Worm (Caenorhabditis elegans) whole organism, L4 larva: Measurements from ENCODE around the gene K11H12.5.
A peak's percentile ranks its signal among the peaks of the same experiment; 100 is the strongest.

Experiments used
- D1046.2 ChIP-seq: fragments of 200-800 bp; sonication (Bioruptor generic); IDR thresholded peaks from 2 replicates; pipeline ENCODE4 v1.3.6; 2022; ENCODE audit warnings: missing genetic modification characterization, missing compliant biosample characterization
- F10B5.3 ChIP-seq: sonication (generic microtip); optimal IDR thresholded peaks from 2 replicates; lab custom pipeline; 2016; ENCODE audit warnings: mild to moderate bottlenecking, missing genetic modification characterization, missing compliant biosample characterization
- F37D6.2 ChIP-seq: sonication (generic microtip); optimal IDR thresholded peaks from 2 replicates; lab custom pipeline; 2016; ENCODE audit warnings: mild to moderate bottlenecking, missing genetic modification characterization, missing compliant biosample characterization
- R02D3.7 ChIP-seq: fragments of 150-350 bp; sonication (generic microtip); optimal IDR thresholded peaks from 3 replicates; lab custom pipeline; 2014; ENCODE audit warnings: missing biosample characterization, missing genetic modification characterization
- T20F7.1 ChIP-seq: fragments of 200-800 bp; sonication (Bioruptor generic); optimal IDR thresholded peaks from 2 replicates; lab custom pipeline; 2018; ENCODE audit warnings: mild to moderate bottlenecking, missing genetic modification characterization, missing compliant biosample characterization
- T26A8.4 ChIP-seq: fragments of 200-800 bp; sonication (Bioruptor generic); IDR thresholded peaks from 2 replicates; pipeline ENCODE4 v1.3.6; 2022; ENCODE audit warnings: missing genetic modification characterization, missing compliant biosample characterization
- Y48G9A.11 ChIP-seq: fragments of 200-800 bp; sonication (Bioruptor generic); IDR thresholded peaks from 2 replicates; pipeline ENCODE4 v1.3.6; 2022; ENCODE audit warnings: missing genetic modification reagents, missing genetic modification characterization, missing compliant biosample characterization
- aha-1 ChIP-seq: fragments of 150-350 bp; peaks from one replicate; lab custom pipeline; 2014; ENCODE audit warnings: missing biosample characterization, missing genetic modification characterization
- ceh-28 ChIP-seq: fragments of 150-350 bp; optimal IDR thresholded peaks from 2 replicates; lab custom pipeline; 2014; ENCODE audit warnings: missing biosample characterization, missing genetic modification reagents, missing genetic modification characterization
- ceh-82 ChIP-seq: sonication (generic microtip); optimal IDR thresholded peaks from 2 replicates; lab custom pipeline; 2017; ENCODE audit warnings: missing biosample characterization, missing genetic modification characterization
- ctbp-1 ChIP-seq: fragments of 200-800 bp; sonication (Bioruptor generic); IDR thresholded peaks from 2 replicates; pipeline ENCODE4 v1.3.6; 2022; ENCODE audit warnings: missing genetic modification reagents, missing genetic modification characterization, missing compliant biosample characterization
- daf-12 ChIP-seq: fragments of 150-350 bp; optimal IDR thresholded peaks from 2 replicates; lab custom pipeline; 2014; ENCODE audit warnings: missing biosample characterization, missing genetic modification reagents, missing genetic modification characterization
- daf-16 ChIP-seq, 3 experiments: sonication (generic microtip); optimal IDR thresholded peaks; 2 replicates each; lab custom pipeline; 2016 to 2017; ENCODE audit warnings: missing genetic modification characterization in 3 of 3, missing genetic modification reagents in 3 of 3, mild to moderate bottlenecking in 2 of 3, missing compliant biosample characterization in 2 of 3, missing biosample characterization in 1 of 3, moderate library complexity in 1 of 3
- daf-19 ChIP-seq: fragments of 200-800 bp; sonication (Bioruptor generic); conservative IDR thresholded peaks from 2 replicates; pipeline ENCODE4 v1.3.6; 2022; ENCODE audit warnings: missing genetic modification characterization, missing compliant biosample characterization
- daf-8 ChIP-seq: fragments of 200-800 bp; sonication (Bioruptor generic); IDR thresholded peaks from 2 replicates; pipeline ENCODE4 v1.3.6; 2022; ENCODE audit warnings: missing genetic modification characterization, missing compliant biosample characterization
- dmd-6 ChIP-seq: fragments of 200-800 bp; sonication (Bioruptor generic); IDR thresholded peaks from 2 replicates; pipeline ENCODE4 v1.3.6; 2022; ENCODE audit warnings: missing genetic modification reagents, missing genetic modification characterization, missing compliant biosample characterization
- dpl-1 ChIP-seq: fragments of 150-350 bp; optimal IDR thresholded peaks from 2 replicates; lab custom pipeline; 2014; ENCODE audit warnings: missing biosample characterization, missing genetic modification reagents, missing genetic modification characterization
- duxl-1 ChIP-seq: sonication (generic microtip); optimal IDR thresholded peaks from 2 replicates; lab custom pipeline; 2016; ENCODE audit warnings: mild to moderate bottlenecking, missing genetic modification characterization, moderate library complexity, missing compliant biosample characterization; ENCODE audit not compliant: poor library complexity
- dve-1 ChIP-seq: sonication (generic microtip); optimal IDR thresholded peaks from 2 replicates; lab custom pipeline; 2017; ENCODE audit warnings: antibody characterized with exemption, mild to moderate bottlenecking, missing genetic modification characterization, missing compliant biosample characterization; ENCODE audit not compliant: insufficient read depth
- egl-27 ChIP-seq: sonication (generic microtip); optimal IDR thresholded peaks from 3 replicates; lab custom pipeline; 2017; ENCODE audit warnings: missing biosample characterization, missing genetic modification reagents, missing genetic modification characterization
- fkh-10 ChIP-seq: fragments of 150-350 bp; optimal IDR thresholded peaks from 2 replicates; lab custom pipeline; 2014; ENCODE audit warnings: missing biosample characterization, missing genetic modification reagents, missing genetic modification characterization
- jun-1 ChIP-seq: fragments of 150-350 bp; optimal IDR thresholded peaks from 2 replicates; lab custom pipeline; 2014; ENCODE audit warnings: missing biosample characterization, missing genetic modification reagents, missing genetic modification characterization
- lim-7 ChIP-seq: fragments of 200-800 bp; sonication (Bioruptor generic); IDR thresholded peaks from 2 replicates; pipeline ENCODE4 v1.3.6; 2022; ENCODE audit warnings: missing genetic modification characterization, missing compliant biosample characterization
- lin-1 ChIP-seq: fragments of 200-800 bp; sonication (Bioruptor generic); IDR thresholded peaks from 2 replicates; pipeline ENCODE4 v1.3.6; 2022; ENCODE audit warnings: missing genetic modification reagents, missing genetic modification characterization, missing compliant biosample characterization
- lin-38 ChIP-seq: fragments of 200-800 bp; sonication (Bioruptor generic); IDR thresholded peaks from 2 replicates; pipeline ENCODE4 v1.3.6; 2022; ENCODE audit warnings: missing genetic modification reagents, missing genetic modification characterization, missing compliant biosample characterization
- lin-39 ChIP-seq: fragments of 150-350 bp; optimal IDR thresholded peaks from 2 replicates; lab custom pipeline; 2014; ENCODE audit warnings: missing biosample characterization, missing genetic modification reagents, missing genetic modification characterization
- lir-3 ChIP-seq: sonication (generic microtip); optimal IDR thresholded peaks from 2 replicates; lab custom pipeline; 2016; ENCODE audit warnings: mild to moderate bottlenecking, missing genetic modification characterization, missing compliant biosample characterization
- madf-5 ChIP-seq, 2 experiments: fragments of 200-800 bp; sonication (Bioruptor generic); IDR thresholded peaks; 2 replicates each; pipeline ENCODE4 v1.3.6; 2022; ENCODE audit warnings: missing compliant biosample characterization in 2 of 2, missing genetic modification characterization in 2 of 2
- mdt-29 ChIP-seq: fragments of 200-800 bp; sonication (Bioruptor generic); IDR thresholded peaks from 2 replicates; pipeline ENCODE4 v1.3.6; 2022; ENCODE audit warnings: missing genetic modification reagents, missing genetic modification characterization, missing compliant biosample characterization
- mxl-3 ChIP-seq: fragments of 200-800 bp; sonication (Bioruptor generic); optimal IDR thresholded peaks from 2 replicates; lab custom pipeline; 2018; ENCODE audit warnings: mild to moderate bottlenecking, missing genetic modification characterization, missing compliant biosample characterization
- nhr-102 ChIP-seq: sonication (generic microtip); optimal IDR thresholded peaks from 2 replicates; lab custom pipeline; 2016; ENCODE audit warnings: mild to moderate bottlenecking, missing genetic modification characterization, moderate library complexity, missing compliant biosample characterization
- nhr-111 ChIP-seq: fragments of 200-800 bp; sonication (Bioruptor generic); optimal IDR thresholded peaks from 2 replicates; lab custom pipeline; 2018; ENCODE audit warnings: mild to moderate bottlenecking, missing genetic modification characterization, missing compliant biosample characterization
- nhr-25 ChIP-seq: sonication (generic microtip); optimal IDR thresholded peaks from 2 replicates; lab custom pipeline; 2017; ENCODE audit warnings: missing genetic modification characterization, mild to moderate bottlenecking, missing compliant biosample characterization, antibody characterized with exemption, moderate library complexity, borderline replicate concordance; ENCODE audit not compliant: insufficient read depth
- nhr-28 ChIP-seq: fragments of 150-350 bp; optimal IDR thresholded peaks from 2 replicates; lab custom pipeline; 2014; ENCODE audit warnings: missing biosample characterization, missing genetic modification characterization
- nhr-41 ChIP-seq: fragments of 200-800 bp; sonication (Bioruptor generic); IDR thresholded peaks from 2 replicates; pipeline ENCODE4 v1.3.6; 2022; ENCODE audit warnings: missing genetic modification reagents, missing genetic modification characterization, missing compliant biosample characterization
- nhr-77 ChIP-seq: fragments of 150-350 bp; optimal IDR thresholded peaks from 2 replicates; lab custom pipeline; 2014; ENCODE audit warnings: missing biosample characterization, missing genetic modification characterization
- pqm-1 ChIP-seq: sonication (generic microtip); optimal IDR thresholded peaks from 2 replicates; lab custom pipeline; 2017; ENCODE audit warnings: missing biosample characterization, missing genetic modification characterization
- skn-1 ChIP-seq: fragments of 150-350 bp; optimal IDR thresholded peaks from 2 replicates; lab custom pipeline; 2014; ENCODE audit warnings: missing biosample characterization, missing genetic modification characterization
- snpc-1.2 ChIP-seq: fragments of 200-800 bp; sonication (Bioruptor generic); IDR thresholded peaks from 2 replicates; pipeline ENCODE4 v1.3.6; 2022; ENCODE audit warnings: missing genetic modification reagents, missing genetic modification characterization, missing compliant biosample characterization
- snpc-4 ChIP-seq: fragments of 150-350 bp; optimal IDR thresholded peaks from 2 replicates; lab custom pipeline; 2014; ENCODE audit warnings: missing biosample characterization, missing genetic modification characterization
- tag-97 ChIP-seq: fragments of 200-800 bp; sonication (Bioruptor generic); IDR thresholded peaks from 2 replicates; pipeline ENCODE4 v1.3.6; 2022; ENCODE audit warnings: missing genetic modification characterization, missing compliant biosample characterization
- tra-1 ChIP-seq: fragments of 200-800 bp; sonication (Bioruptor generic); IDR thresholded peaks from 2 replicates; pipeline ENCODE4 v1.3.6; 2022; ENCODE audit warnings: missing genetic modification reagents, missing genetic modification characterization, missing compliant biosample characterization
- unc-130 ChIP-seq: sonication (generic microtip); optimal IDR thresholded peaks from 2 replicates; lab custom pipeline; 2016; ENCODE audit warnings: missing genetic modification reagents, missing genetic modification characterization, missing compliant biosample characterization
- unc-39 ChIP-seq: sonication (generic microtip); optimal IDR thresholded peaks from 2 replicates; lab custom pipeline; 2017; ENCODE audit warnings: missing biosample characterization, missing genetic modification characterization
- unc-62 ChIP-seq, 3 experiments: fragments of 150-350 bp in 1 of 3; sonication (generic microtip); optimal IDR thresholded peaks in 2 of 3; peaks in 1 of 3; 1 replicate in 1 of 3; 2 replicates in 2 of 3; lab custom pipeline; 2014 to 2017; ENCODE audit warnings: missing biosample characterization in 3 of 3, missing genetic modification characterization in 3 of 3, missing genetic modification reagents in 3 of 3, missing genotype in 1 of 3
- zag-1 ChIP-seq: fragments of 150-350 bp; optimal IDR thresholded peaks from 2 replicates; lab custom pipeline; 2014; ENCODE audit warnings: missing biosample characterization, missing genetic modification characterization
- zfp-3 ChIP-seq: fragments of 200-800 bp; sonication (Bioruptor generic); conservative IDR thresholded peaks from 2 replicates; pipeline ENCODE4 v1.3.6; 2022; ENCODE audit warnings: missing genetic modification reagents, missing genetic modification characterization, missing compliant biosample characterization
- ztf-7 ChIP-seq: fragments of 150-350 bp; optimal IDR thresholded peaks from 2 replicates; lab custom pipeline; 2014; ENCODE audit warnings: missing biosample characterization, missing genetic modification characterization

K11H12.5 gene

ce11 chrIV:654526-655440 lies 21.6 kb upstream of the K11H12.5 start, which contains the start of the genes rpl-15 and K11H12.8 (continued):
- TF ChIP-seq ztf-7 (tag; lab: Kevin White, UChicago) (peak; percentile 94), nhr-41 (GFP tag; lab: Robert Waterston, UW) (peak; percentile 98), daf-12 (tag; lab: Kevin White, UChicago) (no peak), lir-3 (tag; lab: Kevin White, UChicago) (peak; percentile 84), Y48G9A.11 (GFP tag; lab: Robert Waterston, UW) (peak; percentile 96), F37D6.2 (tag; lab: Kevin White, UChicago) (peak; percentile 97), zfp-3 (GFP tag; lab: Robert Waterston, UW) (peak; percentile 100), ctbp-1 (GFP tag; lab: Robert Waterston, UW) (peak; percentile 99), snpc-1.2 (peak; percentile 95), skn-1 (tag; lab: Kevin White, UChicago) (peak; percentile 92), mxl-3 (peak; percentile 99), nhr-111 (GFP tag; lab: Kevin White, UChicago) (peak; percentile 97), D1046.2 (peak; percentile 98), snpc-4 (tag; lab: Kevin White, UChicago) (peak; percentile 78), lim-7 (GFP tag; lab: Robert Waterston, UW) (peak; percentile 90), daf-19 (peak; percentile 99), aha-1 (peak; percentile 100), unc-130 (GFP tag; lab: Kevin White, UChicago) (peak; percentile 99), nhr-28 (tag; lab: Kevin White, UChicago) (peak; percentile 99), duxl-1 (tag; lab: Kevin White, UChicago) (peak; percentile 98), lin-38 (GFP tag; lab: Robert Waterston, UW) (peak; percentile 99), tag-97 (GFP tag; lab: Robert Waterston, UW) (peak; percentile 89; the same call in 1 of the 2 replicates), lin-39 (tag; lab: Kevin White, UChicago) (peak; percentile 89), madf-5 (GFP tag; IDR thresholded peaks at IDR 0.05; lab: Robert Waterston, UW) (peak; percentile 99), unc-62 (GFP tag; optimal IDR thresholded peaks at IDR 0.05 in 1 of 2; lab: Kevin White, UChicago) (peak; percentile 54 to 100), unc-62 (tag; optimal IDR thresholded peaks at IDR 0.05; lab: Kevin White, UChicago) (peak; percentile 39), jun-1 (peak; percentile 97), unc-39 (tag; lab: Kevin White, UChicago) (peak; percentile 21), egl-27 (tag; lab: Kevin White, UChicago) (no peak), nhr-25 (tag; lab: Kevin White, UChicago) (peak; percentile 98), R02D3.7 (peak; percentile 97), fkh-10 (GFP tag; lab: Kevin White, UChicago) (peak; percentile 100), tra-1 (GFP tag; lab: Robert Waterston, UW) (peak; percentile 100), daf-16 (GFP tag; optimal IDR thresholded peaks at IDR 0.05; lab: Kevin White, UChicago) (peak; percentile 97 to 98), daf-16 (tag; optimal IDR thresholded peaks at IDR 0.05; lab: Kevin White, UChicago) (peak; percentile 93), ceh-82 (tag; lab: Kevin White, UChicago) (peak; percentile 86), ceh-28 (tag; lab: Kevin White, UChicago) (peak; percentile 82), T20F7.1 (peak; percentile 99), F10B5.3 (tag; lab: Kevin White, UChicago) (peak; percentile 94), pqm-1 (tag; lab: Kevin White, UChicago) (peak; percentile 93), dve-1 (tag; lab: Kevin White, UChicago) (peak; percentile 100), daf-8 (GFP tag; lab: Robert Waterston, UW) (0 out of 2 replicates have a peak, but pooled peaks have one; percentile 44), nhr-102 (tag; lab: Kevin White, UChicago) (peak; percentile 99), T26A8.4 (peak; percentile 99), nhr-77 (tag; lab: Kevin White, UChicago) (peak; percentile 100), dmd-6 (GFP tag; lab: Robert Waterston, UW) (peak; percentile 100), dpl-1 (GFP tag; lab: Kevin White, UChicago) (peak; percentile 98), mdt-29 (GFP tag; lab: Robert Waterston, UW) (peak; percentile 97), zag-1 (tag; lab: Kevin White, UChicago) (peak; percentile 88), lin-1 (peak; percentile 98)
